Worm (Caenorhabditis elegans) whole organism, L1 larva: ENCODE data around the gene C08F8.6.

Source experiments
- C04F5.9 ChIP-seq: sonication (generic microtip); optimal IDR thresholded peaks from 2 replicates; lab custom pipeline; 2016; ENCODE audit warnings: missing genetic modification characterization, missing compliant biosample characterization
- F16B12.6 ChIP-seq: fragments of 150-350 bp; optimal IDR thresholded peaks from 2 replicates; lab custom pipeline; 2014; ENCODE audit warnings: missing biosample characterization, missing genetic modification characterization
- aly-2 ChIP-seq: fragments of 150-350 bp; optimal IDR thresholded peaks from 2 replicates; lab custom pipeline; 2014; ENCODE audit warnings: missing biosample characterization, missing genetic modification characterization
- ama-1 ChIP-seq: fragments of 150-350 bp; optimal IDR thresholded peaks from 2 replicates; lab custom pipeline; 2014
- blmp-1 ChIP-seq: fragments of 150-350 bp; optimal IDR thresholded peaks from 2 replicates; lab custom pipeline; 2014; ENCODE audit warnings: missing biosample characterization, missing genetic modification characterization
- ceh-63 ChIP-seq: fragments of 200-800 bp; sonication (Bioruptor generic); optimal IDR thresholded peaks from 2 replicates; lab custom pipeline; 2018; ENCODE audit warnings: mild to moderate bottlenecking, missing genetic modification characterization, missing compliant biosample characterization
- ceh-82 ChIP-seq, 3 experiments: fragments of 150-350 bp in 1 of 3; sonication (generic microtip) in 2 of 3; optimal IDR thresholded peaks; 2 replicates each; lab custom pipeline; 2014 to 2017; ENCODE audit warnings: missing biosample characterization in 3 of 3, missing genetic modification characterization in 3 of 3
- ceh-88 ChIP-seq: fragments of 200-800 bp; sonication (Bioruptor generic); IDR thresholded peaks from 2 replicates; pipeline ENCODE4 v1.3.6; 2022; ENCODE audit warnings: missing genetic modification characterization, missing compliant biosample characterization
- ceh-90 ChIP-seq: sonication (generic microtip); optimal IDR thresholded peaks from 2 replicates; lab custom pipeline; 2016; ENCODE audit warnings: missing genetic modification characterization, missing compliant biosample characterization
- dpl-1 ChIP-seq, 3 experiments: fragments of 150-350 bp in 2 of 3; sonication (generic microtip) in 1 of 3; optimal IDR thresholded peaks; 2 replicates each; lab custom pipeline; 2014 to 2017; ENCODE audit warnings: missing biosample characterization in 3 of 3, missing genetic modification characterization in 3 of 3, missing genetic modification reagents in 3 of 3
- dsc-1 ChIP-seq: sonication (generic microtip); optimal IDR thresholded peaks from 2 replicates; lab custom pipeline; 2016; ENCODE audit warnings: mild to moderate bottlenecking, missing genetic modification characterization, missing compliant biosample characterization
- efl-1 ChIP-seq, 4 experiments: fragments of 150-350 bp; optimal IDR thresholded peaks in 3 of 4; peaks in 1 of 4; 1 replicate in 1 of 4; 2 replicates in 3 of 4; lab custom pipeline; 2014; ENCODE audit warnings: missing biosample characterization in 2 of 4, missing genetic modification characterization in 2 of 4, missing genetic modification reagents in 2 of 4
- efl-3 ChIP-seq: fragments of 200-800 bp; sonication (Bioruptor generic); optimal IDR thresholded peaks from 2 replicates; lab custom pipeline; 2018; ENCODE audit warnings: mild to moderate bottlenecking, missing genetic modification characterization, missing compliant biosample characterization
- egl-13 ChIP-seq: sonication (generic microtip); optimal IDR thresholded peaks from 2 replicates; lab custom pipeline; 2016; ENCODE audit warnings: missing genotype, missing genetic modification reagents, missing genetic modification characterization, missing compliant biosample characterization
- elt-3 ChIP-seq, 6 experiments: fragments of 150-350 bp in 1 of 6; sonication (generic microtip); optimal IDR thresholded peaks; 2 replicates each; lab custom pipeline; 2017 to 2018; ENCODE audit warnings: missing biosample characterization in 6 of 6, missing genetic modification characterization in 6 of 6, inconsistent platforms in 1 of 6
- fkh-10 ChIP-seq: sonication (generic microtip); optimal IDR thresholded peaks from 2 replicates; lab custom pipeline; 2017; ENCODE audit warnings: missing biosample characterization, missing genetic modification reagents, missing genetic modification characterization
- hlh-17 ChIP-seq: fragments of 200-800 bp; sonication (Bioruptor generic); optimal IDR thresholded peaks from 2 replicates; lab custom pipeline; 2018; ENCODE audit warnings: missing genetic modification characterization, mild to moderate bottlenecking, missing compliant biosample characterization, moderate library complexity, borderline replicate concordance
- isw-1 ChIP-seq: fragments of 200-800 bp; sonication (Bioruptor generic); IDR thresholded peaks from 2 replicates; pipeline ENCODE4 v1.3.6; 2022; ENCODE audit warnings: missing genetic modification characterization, missing compliant biosample characterization
- lin-14 ChIP-seq: fragments of 200-800 bp; sonication (Bioruptor generic); optimal IDR thresholded peaks from 2 replicates; lab custom pipeline; 2018; ENCODE audit warnings: mild to moderate bottlenecking, missing genetic modification characterization, moderate library complexity, missing compliant biosample characterization
- lin-39 ChIP-seq: fragments of 150-350 bp; optimal IDR thresholded peaks from 2 replicates; lab custom pipeline; 2014; ENCODE audit warnings: missing biosample characterization, missing genetic modification reagents, missing genetic modification characterization
- lir-3 ChIP-seq: sonication (generic microtip); optimal IDR thresholded peaks from 2 replicates; lab custom pipeline; 2016; ENCODE audit warnings: mild to moderate bottlenecking, missing genetic modification characterization, moderate library complexity, missing compliant biosample characterization; ENCODE audit not compliant: poor library complexity
- mab-9 ChIP-seq: fragments of 200-800 bp; sonication (Bioruptor generic); IDR thresholded peaks from 2 replicates; pipeline ENCODE4 v1.3.6; 2022; ENCODE audit warnings: missing genetic modification reagents, missing genetic modification characterization, missing compliant biosample characterization
- mdl-1 ChIP-seq, 2 experiments: fragments of 150-350 bp; optimal IDR thresholded peaks; 2 replicates each; lab custom pipeline; 2014 to 2017; ENCODE audit warnings: missing biosample characterization in 2 of 2, missing genetic modification characterization in 2 of 2, inconsistent platforms in 1 of 2
- mef-2 ChIP-seq: fragments of 150-350 bp; optimal IDR thresholded peaks from 2 replicates; lab custom pipeline; 2014; ENCODE audit warnings: missing biosample characterization, missing genetic modification characterization
- mep-1 ChIP-seq: fragments of 150-350 bp; optimal IDR thresholded peaks from 2 replicates; lab custom pipeline; 2014; ENCODE audit warnings: missing biosample characterization, missing genetic modification characterization
- nhr-237 ChIP-seq: fragments of 150-350 bp; optimal IDR thresholded peaks from 2 replicates; lab custom pipeline; 2014; ENCODE audit warnings: missing biosample characterization, missing genetic modification characterization
- nhr-47 ChIP-seq: sonication (generic microtip); optimal IDR thresholded peaks from 2 replicates; lab custom pipeline; 2016; ENCODE audit warnings: mild to moderate bottlenecking, missing genetic modification characterization, moderate library complexity, missing compliant biosample characterization
- nhr-77 ChIP-seq: fragments of 150-350 bp; optimal IDR thresholded peaks from 2 replicates; lab custom pipeline; 2014; ENCODE audit warnings: missing biosample characterization, missing genetic modification characterization
- nhr-84 ChIP-seq: sonication (generic microtip); optimal IDR thresholded peaks from 2 replicates; lab custom pipeline; 2017; ENCODE audit warnings: missing biosample characterization, missing genetic modification characterization
- pag-3 ChIP-seq: sonication (generic microtip); optimal IDR thresholded peaks from 2 replicates; lab custom pipeline; 2017; ENCODE audit warnings: missing genetic modification characterization, mild to moderate bottlenecking, missing compliant biosample characterization, antibody characterized with exemption, borderline replicate concordance; ENCODE audit not compliant: insufficient read depth
- rnt-1 ChIP-seq: sonication (generic microtip); optimal IDR thresholded peaks from 2 replicates; lab custom pipeline; 2016; ENCODE audit warnings: mild to moderate bottlenecking, missing genetic modification characterization, moderate library complexity, missing compliant biosample characterization
- snpc-4 ChIP-seq: fragments of 150-350 bp; optimal IDR thresholded peaks from 2 replicates; lab custom pipeline; 2014; ENCODE audit warnings: missing biosample characterization, missing genetic modification characterization
- sup-37 ChIP-seq: fragments of 200-800 bp; sonication (Bioruptor generic); optimal IDR thresholded peaks from 2 replicates; lab custom pipeline; 2018; ENCODE audit warnings: mild to moderate bottlenecking, missing genetic modification characterization, missing compliant biosample characterization
- swsn-7 ChIP-seq: sonication (generic microtip); optimal IDR thresholded peaks from 2 replicates; lab custom pipeline; 2016; ENCODE audit warnings: missing genetic modification characterization, missing compliant biosample characterization
- tbx-2 ChIP-seq: sonication (generic microtip); optimal IDR thresholded peaks from 2 replicates; lab custom pipeline; 2016; ENCODE audit warnings: missing genetic modification characterization, missing compliant biosample characterization
- unc-130 ChIP-seq: fragments of 150-350 bp; optimal IDR thresholded peaks from 2 replicates; lab custom pipeline; 2017; ENCODE audit warnings: missing biosample characterization, missing genetic modification characterization, inconsistent platforms
- xbp-1 ChIP-seq: sonication (generic microtip); optimal IDR thresholded peaks from 2 replicates; lab custom pipeline; 2016; ENCODE audit warnings: missing genetic modification characterization, missing compliant biosample characterization
- zag-1 ChIP-seq: fragments of 150-350 bp; optimal IDR thresholded peaks from 2 replicates; lab custom pipeline; 2014; ENCODE audit warnings: missing biosample characterization, missing genetic modification characterization
- zip-4 ChIP-seq: fragments of 200-800 bp; sonication (Bioruptor generic); optimal IDR thresholded peaks from 2 replicates; lab custom pipeline; 2018; ENCODE audit warnings: mild to moderate bottlenecking, missing genetic modification characterization, moderate library complexity, missing compliant biosample characterization
- ztf-4 ChIP-seq: fragments of 150-350 bp; optimal IDR thresholded peaks from 2 replicates; lab custom pipeline; 2014; ENCODE audit warnings: missing biosample characterization, missing genetic modification characterization

The C08F8.6 gene

DNA sequence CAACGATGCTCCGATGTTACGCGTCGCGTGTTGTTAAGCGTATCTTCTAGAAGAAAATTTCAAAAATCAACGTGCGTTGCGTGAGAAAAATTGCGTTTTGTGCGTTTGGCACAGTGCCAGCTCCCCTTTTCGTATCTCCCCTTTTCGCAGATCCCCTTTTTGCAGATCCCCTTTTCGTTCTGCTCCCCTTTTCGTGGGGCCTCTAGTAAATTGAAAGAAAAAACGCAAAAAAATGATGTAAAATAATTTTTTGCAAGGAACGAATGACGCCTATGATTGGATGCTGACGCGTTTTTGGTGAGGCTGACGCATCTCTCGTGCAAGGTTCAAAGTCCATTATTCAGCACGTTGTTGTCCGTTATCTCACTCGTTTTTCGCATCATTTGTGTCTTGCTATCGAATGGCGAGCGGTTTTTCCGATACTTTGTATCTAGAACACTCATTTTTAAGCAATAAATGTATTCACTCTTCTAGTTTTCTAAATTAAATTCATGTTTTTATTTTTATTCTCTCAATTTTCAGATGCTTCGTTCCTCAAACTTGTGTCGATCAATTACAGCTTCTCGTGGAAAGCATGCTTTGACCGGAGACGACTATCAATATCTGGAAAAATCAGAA lies 14.5 kb upstream of the C08F8.6 start, which contains the start of gene cpt-2 (continued):
- TF ChIP-seq rnt-1 (tag; lab: Kevin White, UChicago) (peak; percentile 93), zag-1 (tag; lab: Kevin White, UChicago) (peak; percentile 80), mep-1 (tag; lab: Kevin White, UChicago) (peak; percentile 91), lin-14 (GFP tag; lab: Kevin White, UChicago) (peak; percentile 85), snpc-4 (tag; lab: Kevin White, UChicago) (peak; percentile 79), aly-2 (peak; percentile 54), lir-3 (peak; percentile 81), sup-37 (GFP tag; lab: Kevin White, UChicago) (peak; percentile 46), dpl-1 (GFP tag; optimal IDR thresholded peaks at IDR 0.05; lab: Kevin White, UChicago) (peak; percentile 67 to 82 (median 81)), C04F5.9 (tag; lab: Kevin White, UChicago) (peak; percentile 58), ceh-82 (tag; optimal IDR thresholded peaks at IDR 0.05; lab: Kevin White, UChicago) (peak; percentile 77 to 93 (median 89)), ztf-4 (tag; lab: Kevin White, UChicago) (peak; percentile 64)

DNA sequence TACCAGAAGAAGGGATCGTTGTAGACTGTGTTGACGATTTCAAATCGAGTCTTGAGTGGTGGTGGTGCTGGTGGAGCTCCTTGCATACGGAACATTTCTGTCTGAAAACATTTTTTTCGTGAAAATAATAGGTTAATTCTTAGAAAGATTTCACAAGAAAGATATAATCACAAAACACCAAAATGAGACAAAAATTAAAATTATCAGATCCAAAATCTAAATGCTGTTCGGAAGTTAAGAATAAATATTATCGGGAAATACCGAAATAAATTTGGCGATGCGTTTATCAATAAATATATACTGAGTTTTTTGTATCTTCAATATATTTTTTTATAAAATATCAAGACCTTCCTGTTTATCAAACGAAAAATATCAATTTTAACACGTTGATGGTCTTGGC lies 13.8 kb upstream of the C08F8.6 start, which contains the start of gene C08F8.9:
Gene C08F8.9, minus strand, starts transcription at position 101 of the 400 bp plus-strand sequence.
- TF ChIP-seq mdl-1 (tag; optimal IDR thresholded peaks at IDR 0.05; lab: Kevin White, UChicago) (no peak), pag-3 (tag; lab: Kevin White, UChicago) (no peak), efl-1 (optimal IDR thresholded peaks at IDR 0.05; lab: Kevin White, UChicago) (no peak), efl-1 (GFP tag; optimal IDR thresholded peaks at IDR 0.05 in 1 of 2; lab: Kevin White, UChicago) (no peak), swsn-7 (no peak), hlh-17 (GFP tag; lab: Kevin White, UChicago) (no peak), ceh-90 (no peak), mab-9 (GFP tag; lab: Robert Waterston, UW) (no peak), ceh-63 (GFP tag; lab: Kevin White, UChicago) (no peak), dpl-1 (GFP tag; optimal IDR thresholded peaks at IDR 0.05; lab: Kevin White, UChicago) (no peak), dsc-1 (tag; lab: Kevin White, UChicago) (no peak), lir-3 (no peak), mef-2 (tag; lab: Kevin White, UChicago) (no peak)

DNA sequence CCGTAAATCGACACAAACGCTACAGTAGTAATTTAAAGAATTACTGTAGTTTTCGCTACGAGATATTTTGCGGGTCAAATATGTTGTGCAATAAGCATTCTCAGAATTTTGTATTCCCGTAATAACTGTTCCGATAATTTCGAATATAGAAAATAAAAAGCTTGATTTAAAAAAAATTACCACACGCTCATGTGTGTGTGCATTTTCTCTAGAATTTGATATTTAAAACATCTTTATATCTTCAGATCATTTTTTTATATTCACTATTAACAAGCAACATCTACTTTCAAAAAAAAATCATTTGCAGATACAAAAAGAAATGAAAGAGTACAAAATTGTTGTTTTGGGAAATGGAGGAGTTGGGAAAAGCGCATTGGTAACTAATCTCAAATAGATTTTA lies 12.2 kb upstream of the C08F8.6 start, which contains the start of gene rap-3:
Gene rap-3, plus strand, starts transcription at position 301 of the 400 bp plus-strand sequence.
- no peak for TF ChIP-seq aly-2
- TF ChIP-seq lin-14 (GFP tag; lab: Kevin White, UChicago): no peak
- TF ChIP-seq nhr-237: no peak
- TF ChIP-seq ceh-82 (tag; optimal IDR thresholded peaks at IDR 0.05; lab: Kevin White, UChicago): no peak
- no peak for TF ChIP-seq sup-37 (GFP tag; lab: Kevin White, UChicago)
- TF ChIP-seq efl-1 (optimal IDR thresholded peaks at IDR 0.05; lab: Kevin White, UChicago): no peak
- no peak for TF ChIP-seq efl-1 (GFP tag; optimal IDR thresholded peaks at IDR 0.05 in 1 of 2; lab: Kevin White, UChicago)
- no peak for TF ChIP-seq tbx-2 (tag; lab: Kevin White, UChicago)
- TF ChIP-seq isw-1 (GFP tag; lab: Robert Waterston, UW): no peak
- no peak for TF ChIP-seq nhr-77 (tag; lab: Kevin White, UChicago)
- TF ChIP-seq, all 84 proteins: peak for 0

DNA sequence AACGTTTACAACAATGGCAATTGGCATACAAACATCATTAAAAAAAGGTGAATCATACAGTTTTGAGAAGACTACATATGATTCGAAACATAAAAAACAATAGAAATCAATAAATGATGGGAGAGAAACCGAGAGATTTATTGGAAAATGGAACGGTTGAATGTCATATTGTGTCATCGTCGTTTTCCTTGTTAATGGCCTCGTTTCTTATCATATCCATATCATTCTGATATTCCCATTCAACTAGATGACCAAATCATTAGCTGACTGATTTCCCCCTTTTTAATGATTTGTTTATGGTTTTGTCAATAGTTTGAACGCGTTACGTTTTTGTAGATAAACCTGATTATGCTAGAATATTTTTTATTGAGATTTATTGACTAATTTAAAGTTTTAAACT lies 10.0 kb upstream of the C08F8.6 start:
- TF ChIP-seq blmp-1 (tag; lab: Kevin White, UChicago) (peak; percentile 24), fkh-10 (GFP tag; lab: Kevin White, UChicago) (no peak)

DNA sequence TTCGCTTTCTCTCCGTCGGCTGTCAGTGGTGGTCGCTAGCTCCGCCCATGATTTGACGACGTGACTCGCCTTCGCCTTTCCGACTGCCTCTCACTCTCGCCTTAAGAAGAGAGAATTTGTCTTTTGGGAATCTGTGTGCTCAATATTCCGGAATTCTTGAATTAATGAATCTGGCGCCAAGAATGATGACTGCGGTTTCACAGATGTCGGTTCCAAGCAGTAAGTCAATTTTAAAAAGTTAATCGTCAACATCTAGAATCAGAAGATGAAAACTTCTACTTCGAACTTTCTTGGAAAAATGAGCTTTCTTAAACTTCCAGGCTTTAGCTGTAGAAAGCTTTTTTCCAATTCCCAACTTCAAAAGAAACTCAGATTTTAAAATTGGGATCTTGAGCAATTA lies 4.9 kb upstream of the C08F8.6 start, which contains the start of gene nhr-67:
Gene nhr-67, plus strand, starts transcription at position 97 of the 400 bp plus-strand sequence.
- no peak for TF ChIP-seq nhr-84 (tag; lab: Kevin White, UChicago)
- no peak for TF ChIP-seq mep-1 (tag; lab: Kevin White, UChicago)
- no peak for TF ChIP-seq mdl-1 (tag; optimal IDR thresholded peaks at IDR 0.05; lab: Kevin White, UChicago)
- no peak for TF ChIP-seq elt-3 (tag; optimal IDR thresholded peaks at IDR 0.05; lab: Kevin White, UChicago)
- no peak for TF ChIP-seq F16B12.6 (tag; lab: Kevin White, UChicago)
- no peak for TF ChIP-seq unc-130
- TF ChIP-seq xbp-1: no peak
- no peak for TF ChIP-seq lin-39 (tag; lab: Kevin White, UChicago)
- TF ChIP-seq ceh-82 (tag; optimal IDR thresholded peaks at IDR 0.05; lab: Kevin White, UChicago): no peak
- TF ChIP-seq ama-1: no peak
- TF ChIP-seq efl-3 (GFP tag; lab: Kevin White, UChicago): no peak
- TF ChIP-seq zip-4: no peak
- no peak for TF ChIP-seq dsc-1 (tag; lab: Kevin White, UChicago)
- TF ChIP-seq ceh-88: no peak
- no peak for TF ChIP-seq nhr-47 (tag; lab: Kevin White, UChicago)
- no peak for TF ChIP-seq egl-13 (tag; lab: Kevin White, UChicago)
